Worm (Caenorhabditis elegans) whole organism, mixed stage, embryonic: Measurements from ENCODE around the gene C01G12.13.

Experiments used
- ceh-43 ChIP-seq: fragments of 200-800 bp; sonication (Bioruptor generic); optimal IDR thresholded peaks from 2 replicates; lab custom pipeline; 2018; ENCODE audit warnings: mild to moderate bottlenecking, missing genetic modification characterization, moderate library complexity, missing compliant biosample characterization
- elt-1 ChIP-seq: sonication (generic microtip); optimal IDR thresholded peaks from 2 replicates; lab custom pipeline; 2017; ENCODE audit warnings: missing genetic modification characterization, mild to moderate bottlenecking, missing compliant biosample characterization, antibody characterized with exemption, moderate library complexity, borderline replicate concordance; ENCODE audit not compliant: insufficient read depth
- mep-1 ChIP-seq: fragments of 150-350 bp; optimal IDR thresholded peaks from 2 replicates; lab custom pipeline; 2017; ENCODE audit warnings: missing biosample characterization, missing genetic modification reagents, missing genetic modification characterization, inconsistent platforms
- nhr-237 ChIP-seq: fragments of 150-350 bp; optimal IDR thresholded peaks from 2 replicates; lab custom pipeline; 2014; ENCODE audit warnings: missing biosample characterization, missing genetic modification characterization
- nhr-76 ChIP-seq: sonication (generic microtip); optimal IDR thresholded peaks from 2 replicates; lab custom pipeline; 2017; ENCODE audit warnings: missing biosample characterization, missing genetic modification characterization
- unc-62 ChIP-seq: fragments of 150-350 bp; optimal IDR thresholded peaks from 2 replicates; lab custom pipeline; 2014; ENCODE audit warnings: missing biosample characterization, missing genetic modification reagents, missing genetic modification characterization
- ztf-11 ChIP-seq: fragments of 150-350 bp; optimal IDR thresholded peaks from 2 replicates; lab custom pipeline; 2014; ENCODE audit warnings: missing biosample characterization, missing genetic modification characterization

DNA sequence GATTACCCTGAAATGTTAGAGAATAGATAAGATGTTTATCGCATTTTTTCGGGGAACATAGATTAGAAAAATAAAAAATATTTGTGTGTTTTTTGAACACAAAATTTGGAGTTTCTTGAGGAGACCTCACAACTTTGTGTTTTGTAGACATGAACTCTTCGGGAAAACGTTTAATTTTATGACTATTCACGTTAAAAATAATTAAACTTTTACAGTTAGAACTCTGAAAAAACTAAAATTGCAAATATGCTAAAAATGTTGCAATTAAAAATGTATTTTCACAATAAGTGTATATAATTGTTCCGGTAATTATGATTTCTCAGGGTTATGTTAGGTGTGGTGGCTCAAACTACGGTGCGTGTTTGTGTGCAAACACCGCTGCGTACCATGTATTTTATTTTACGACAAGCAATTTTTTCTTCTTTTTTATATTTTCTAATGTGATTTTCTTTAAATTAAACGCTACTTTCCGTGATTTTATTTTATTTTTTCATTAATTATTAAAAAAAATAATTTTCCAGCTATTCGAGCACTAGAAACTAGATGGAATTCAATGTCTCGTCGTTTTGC lies 48.2 kb upstream of the C01G12.13 start, which contains the start of the genes F57C2.5 and spat-1:
- TF ChIP-seq ceh-43 (GFP tag; lab: Kevin White, UChicago) (peak; percentile 85), elt-1 (tag; lab: Kevin White, UChicago) (no peak), unc-62 (no peak), ztf-11 (tag; lab: Kevin White, UChicago) (no peak), nhr-76 (tag; lab: Kevin White, UChicago) (no peak), nhr-237 (tag; lab: Kevin White, UChicago) (peak; percentile 61), mep-1 (tag; lab: Kevin White, UChicago) (peak; percentile 20)
